Worm (Caenorhabditis elegans) whole organism, L2 larva: ENCODE results near the gene C44C10.9.

ENCODE experiments used
- F13H6.1 ChIP-seq: sonication (generic microtip); optimal IDR thresholded peaks from 2 replicates; lab custom pipeline; 2016; ENCODE audit warnings: missing genetic modification characterization, missing compliant biosample characterization
- Y55F3AM.14 ChIP-seq: fragments of 200-800 bp; sonication (Bioruptor generic); optimal IDR thresholded peaks from 2 replicates; lab custom pipeline; 2018; ENCODE audit warnings: mild to moderate bottlenecking, missing genetic modification characterization, missing compliant biosample characterization
- ZK546.5 ChIP-seq: sonication (generic microtip); optimal IDR thresholded peaks from 2 replicates; lab custom pipeline; 2017; ENCODE audit warnings: missing biosample characterization, missing genetic modification characterization
- elt-3 ChIP-seq: sonication (generic microtip); optimal IDR thresholded peaks from 2 replicates; lab custom pipeline; 2017; ENCODE audit warnings: missing biosample characterization, missing genetic modification characterization
- lin-13 ChIP-seq: fragments of 150-350 bp; optimal IDR thresholded peaks from 2 replicates; lab custom pipeline; 2014; ENCODE audit warnings: missing biosample characterization, missing genetic modification reagents, missing genetic modification characterization
- lsy-2 ChIP-seq, 2 experiments: fragments of 150-350 bp in 1 of 2; sonication (generic microtip) in 1 of 2; optimal IDR thresholded peaks; 2 replicates each; lab custom pipeline; 2014 to 2017; ENCODE audit warnings: missing biosample characterization in 2 of 2, missing genetic modification characterization in 2 of 2
- mdl-1 ChIP-seq, 2 experiments: fragments of 150-350 bp in 1 of 2; sonication (generic microtip) in 1 of 2; optimal IDR thresholded peaks; 2 replicates each; lab custom pipeline; 2017; ENCODE audit warnings: missing biosample characterization in 2 of 2, missing genetic modification characterization in 2 of 2
- nhr-11 ChIP-seq: fragments of 150-350 bp; optimal IDR thresholded peaks from 2 replicates; lab custom pipeline; 2014; ENCODE audit warnings: missing biosample characterization, missing genetic modification characterization
- nhr-237 ChIP-seq: fragments of 150-350 bp; optimal IDR thresholded peaks from 2 replicates; lab custom pipeline; 2014; ENCODE audit warnings: missing biosample characterization, missing genetic modification characterization
- nhr-25 ChIP-seq: fragments of 150-350 bp; sonication (generic microtip); optimal IDR thresholded peaks from 3 replicates; lab custom pipeline; 2014; ENCODE audit warnings: missing biosample characterization, missing genetic modification characterization
- snpc-4 ChIP-seq: fragments of 150-350 bp; optimal IDR thresholded peaks from 2 replicates; lab custom pipeline; 2014; ENCODE audit warnings: missing biosample characterization, missing genetic modification characterization
- unc-55 ChIP-seq: fragments of 150-350 bp; sonication (generic microtip); optimal IDR thresholded peaks from 3 replicates; lab custom pipeline; 2014; ENCODE audit warnings: missing biosample characterization, missing genetic modification reagents, missing genetic modification characterization
- unc-62 ChIP-seq: fragments of 150-350 bp; optimal IDR thresholded peaks from 2 replicates; lab custom pipeline; 2014; ENCODE audit warnings: missing biosample characterization, missing genetic modification reagents, missing genetic modification characterization
- ztf-4 ChIP-seq: fragments of 150-350 bp; optimal IDR thresholded peaks from 2 replicates; lab custom pipeline; 2014; ENCODE audit warnings: missing biosample characterization, missing genetic modification characterization

- TF ChIP-seq F13H6.1 (no peak), ztf-4 (no peak), Y55F3AM.14 (GFP tag; lab: Kevin White, UChicago) (no peak), mdl-1 (tag; optimal IDR thresholded peaks at IDR 0.05; lab: Kevin White, UChicago) (no peak), unc-55 (GFP tag; lab: Kevin White, UChicago) (no peak), lsy-2 (tag; optimal IDR thresholded peaks at IDR 0.05; lab: Kevin White, UChicago) (no peak), ZK546.5 (tag; lab: Kevin White, UChicago) (no peak), unc-62 (GFP tag; lab: Kevin White, UChicago) (no peak), lin-13 (GFP tag; lab: Kevin White, UChicago) (no peak), snpc-4 (tag; lab: Kevin White, UChicago) (no peak), nhr-11 (tag; lab: Kevin White, UChicago) (no peak), elt-3 (tag; lab: Kevin White, UChicago) (no peak), nhr-237 (no peak), nhr-25 (tag; lab: Kevin White, UChicago) (no peak)
These were observed 26.2 kb downstream of the C44C10.9 start, which contains the start of the genes C44C10.10 and C44C10.5 for ce11 chrX:11690014-11690591.
